Fruit fly (Drosophila melanogaster): ENCODE measurements around the gene Toll-6.

The Toll-6 gene

DNA sequence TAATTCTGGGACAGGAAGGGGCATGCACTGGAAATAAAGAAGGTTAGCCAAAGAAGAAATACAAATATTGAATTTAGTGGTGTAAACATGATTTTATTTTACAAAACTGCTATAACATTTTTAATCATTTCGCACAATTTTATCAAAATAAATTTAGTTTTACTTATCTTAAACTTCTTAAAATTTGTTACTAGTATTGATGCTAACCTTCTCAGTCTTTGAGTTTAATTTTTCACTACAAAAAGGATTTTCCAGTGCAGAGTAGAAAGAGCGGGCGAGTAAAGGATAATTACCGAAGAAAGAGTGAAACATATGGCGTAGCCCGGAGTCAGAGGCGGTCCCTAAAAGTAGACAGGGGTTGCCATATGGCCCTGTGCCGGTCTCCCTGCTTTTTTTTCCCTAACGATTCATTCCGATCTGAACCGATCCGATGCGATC is 15.5 kb upstream of the Toll-6 start (continued):
- TF ChIP-seq Ada2b (GFP tag; IDR thresholded peaks at IDR 0.05) (no peak), Dbx (GFP tag; IDR thresholded peaks at IDR 0.05) (no peak), sisA (GFP tag; IDR thresholded peaks at IDR 0.05) (no peak), schlank (tag; optimal IDR thresholded peaks at IDR 0.05) (no peak), CG31224 (GFP tag; IDR thresholded peaks at IDR 0.05) (no peak), vfl (GFP tag; optimal IDR thresholded peaks at IDR 0.05) (no peak), CG8924 (tag; optimal IDR thresholded peaks at IDR 0.05) (peak; percentile 79), Adf1 (GFP tag; IDR thresholded peaks at IDR 0.05) (no peak), mam (GFP tag; optimal IDR thresholded peaks at IDR 0.05) (no peak), run (tag; optimal IDR thresholded peaks at IDR 0.05) (no peak), nmo (GFP tag; optimal IDR thresholded peaks at IDR 0.05) (peak; percentile 55), MBD-R2 (GFP tag; IDR thresholded peaks at IDR 0.05) (no peak), Hr3 (GFP tag; optimal IDR thresholded peaks at IDR 0.05) (no peak), toy (GFP tag; IDR thresholded peaks at IDR 0.05) (no peak), tgo (GFP tag; IDR thresholded peaks at IDR 0.05) (no peak), HLH54F (GFP tag; optimal IDR thresholded peaks at IDR 0.05) (no peak), CG8388 (GFP tag; optimal IDR thresholded peaks at IDR 0.05) (peak; percentile 8), CG7745 (tag; optimal IDR thresholded peaks at IDR 0.05) (peak; percentile 30), CG13287 (GFP tag; IDR thresholded peaks at IDR 0.05; ENCODE audit: partially characterized antibody) (no peak), ranshi (GFP tag; IDR thresholded peaks at IDR 0.05) (no peak), danr (GFP tag; IDR thresholded peaks at IDR 0.05) (no peak), Poxn (GFP tag; IDR thresholded peaks at IDR 0.05) (no peak), Awh (GFP tag; IDR thresholded peaks at IDR 0.05) (no peak), maf-S (GFP tag; optimal IDR thresholded peaks at IDR 0.05) (no peak), CG16779 (GFP tag; IDR thresholded peaks at IDR 0.05) (no peak), CG1024 (GFP tag; IDR thresholded peaks at IDR 0.05) (no peak), repo (GFP tag; optimal IDR thresholded peaks at IDR 0.05) (no peak), sug (tag; optimal IDR thresholded peaks at IDR 0.05) (no peak), Camta (GFP tag; optimal IDR thresholded peaks at IDR 0.05) (no peak), CG10462 (GFP tag; optimal IDR thresholded peaks at IDR 0.05) (no peak), vnd (GFP tag; IDR thresholded peaks at IDR 0.05; ENCODE audit: partially characterized antibody) (no peak), gce (GFP tag; IDR thresholded peaks at IDR 0.05) (no peak), CG5953 (GFP tag; IDR thresholded peaks at IDR 0.05) (no peak), Eip74EF (GFP tag; optimal IDR thresholded peaks at IDR 0.05) (no peak), en (GFP tag; optimal IDR thresholded peaks at IDR 0.05) (no peak), CG12299 (tag; optimal IDR thresholded peaks at IDR 0.05) (no peak), CG7786 (GFP tag; optimal IDR thresholded peaks at IDR 0.05) (no peak), Ets65A (GFP tag) (no peak), CG34224 (GFP tag; IDR thresholded peaks at IDR 0.05; ENCODE audit: partially characterized antibody) (no peak), ind (GFP tag; optimal IDR thresholded peaks at IDR 0.05) (no peak), Ptx1 (GFP tag; IDR thresholded peaks at IDR 0.05) (0 out of 2 replicates have a peak, but pooled peaks have one; percentile 22), CG6254 (GFP tag; optimal IDR thresholded peaks at IDR 0.05) (peak; percentile 44), lab (GFP tag; optimal IDR thresholded peaks at IDR 0.05) (no peak), bcd (GFP tag; optimal IDR thresholded peaks at IDR 0.05) (no peak), oc (tag; optimal IDR thresholded peaks at IDR 0.05) (no peak), D19A (tag; optimal IDR thresholded peaks at IDR 0.05) (peak; percentile 62), jumu (GFP tag; optimal IDR thresholded peaks at IDR 0.05) (no peak), CG17361 (GFP tag; IDR thresholded peaks at IDR 0.05) (peak; percentile 62; the same call in 2 of the 3 replicates), peb (GFP tag; IDR thresholded peaks at IDR 0.05) (no peak), NC2α (GFP tag; optimal IDR thresholded peaks at IDR 0.05) (no peak), Scr (GFP tag; IDR thresholded peaks at IDR 0.05; ENCODE audit: partially characterized antibody) (no peak), zen (tag; optimal IDR thresholded peaks at IDR 0.05) (peak; percentile 89), CG15269 (tag; optimal IDR thresholded peaks at IDR 0.05) (no peak)

Measured in whole organism, embryonic.